Fruit fly (Drosophila melanogaster) whole organism, embryonic: ENCODE data around the gene fit.

Experiments used
- Atf6 ChIP-seq: fragments of 200-800 bp; sonication (Bioruptor generic); IDR thresholded peaks from 2 replicates; pipeline ENCODE4 v1.3.6; 2022; ENCODE audit warnings: missing biosample characterization, missing genetic modification characterization
- CG10431 ChIP-seq: fragments of 200-800 bp; sonication (Bioruptor generic); optimal IDR thresholded peaks from 3 replicates; lab custom pipeline; 2018; ENCODE audit warnings: missing biosample characterization, mild to moderate bottlenecking, missing genetic modification characterization
- CG10979 ChIP-seq: fragments of 200-800 bp; sonication (Bioruptor generic); optimal IDR thresholded peaks from 2 replicates; lab custom pipeline; 2018; ENCODE audit warnings: missing biosample characterization, mild to moderate bottlenecking, missing genetic modification characterization, moderate library complexity
- CG1602 ChIP-seq: fragments of 200-800 bp; sonication (Bioruptor generic); optimal IDR thresholded peaks from 3 replicates; lab custom pipeline; 2016; ENCODE audit warnings: missing biosample characterization, missing genetic modification characterization
- CG30020 ChIP-seq: fragments of 200-800 bp; optimal IDR thresholded peaks from 2 replicates; lab custom pipeline; 2019; ENCODE audit warnings: missing biosample characterization, mild to moderate bottlenecking, missing genetic modification characterization, moderate library complexity
- CG31441 ChIP-seq: fragments of 200-800 bp; sonication (Bioruptor generic); IDR thresholded peaks from 2 replicates; pipeline ENCODE4 v1.3.6; 2022; ENCODE audit warnings: missing biosample characterization, missing genetic modification characterization
- CG7786 ChIP-seq: fragments of 200-800 bp; sonication (Bioruptor generic); optimal IDR thresholded peaks from 2 replicates; lab custom pipeline; 2016; ENCODE audit warnings: missing biosample characterization, missing genetic modification characterization
- CG8944 ChIP-seq: fragments of 200-800 bp; sonication (Bioruptor generic); optimal IDR thresholded peaks from 3 replicates; lab custom pipeline; 2016; ENCODE audit warnings: missing biosample characterization, missing genetic modification characterization
- Fer3 ChIP-seq: fragments of 200-800 bp; sonication (Bioruptor generic); optimal IDR thresholded peaks from 2 replicates; lab custom pipeline; 2018; ENCODE audit warnings: missing biosample characterization, mild to moderate bottlenecking, missing genetic modification characterization, moderate library complexity
- kah ChIP-seq: fragments of 200-800 bp; sonication (Bioruptor generic); optimal IDR thresholded peaks from 2 replicates; lab custom pipeline; 2018; ENCODE audit warnings: missing biosample characterization, mild to moderate bottlenecking, missing genetic modification characterization
- kay ChIP-seq: fragments of 200-800 bp; sonication (Bioruptor generic); optimal IDR thresholded peaks from 2 replicates; lab custom pipeline; 2016; ENCODE audit warnings: missing biosample characterization, missing genetic modification characterization
- kni ChIP-seq: fragments of 200-800 bp; sonication (Bioruptor generic); optimal IDR thresholded peaks from 3 replicates; lab custom pipeline; 2017; ENCODE audit warnings: mild to moderate bottlenecking, missing biosample characterization, missing genetic modification reagents, missing genetic modification characterization
- onecut ChIP-seq: fragments of 200-800 bp; sonication (Bioruptor generic); IDR thresholded peaks from 2 replicates; pipeline ENCODE4 v1.3.6; 2022; ENCODE audit warnings: missing biosample characterization, missing genetic modification characterization

dm6 chr3R:21892450-21892849, 8.2 kb upstream of the fit start:
- TF ChIP-seq Atf6 (GFP tag; lab: Robert Waterston, UW) (no peak), kay (GFP tag; lab: Kevin White, UChicago) (no peak), CG7786 (GFP tag; lab: Kevin White, UChicago) (no peak), CG10979 (tag; lab: Kevin White, UChicago) (no peak), CG30020 (tag; lab: Kevin White, UChicago) (no peak), Fer3 (tag; lab: Kevin White, UChicago) (no peak), kni (GFP tag; lab: Kevin White, UChicago) (no peak), CG1602 (GFP tag; lab: Kevin White, UChicago) (no peak), onecut (GFP tag; lab: Robert Waterston, UW) (no peak), CG8944 (no peak), CG31441 (GFP tag; lab: Robert Waterston, UW) (no peak), CG10431 (GFP tag; lab: Kevin White, UChicago) (no peak), kah (no peak)
